Fruit fly (Drosophila melanogaster): Measurements from ENCODE around the gene ninaD.

Gene ninaD

DNA sequence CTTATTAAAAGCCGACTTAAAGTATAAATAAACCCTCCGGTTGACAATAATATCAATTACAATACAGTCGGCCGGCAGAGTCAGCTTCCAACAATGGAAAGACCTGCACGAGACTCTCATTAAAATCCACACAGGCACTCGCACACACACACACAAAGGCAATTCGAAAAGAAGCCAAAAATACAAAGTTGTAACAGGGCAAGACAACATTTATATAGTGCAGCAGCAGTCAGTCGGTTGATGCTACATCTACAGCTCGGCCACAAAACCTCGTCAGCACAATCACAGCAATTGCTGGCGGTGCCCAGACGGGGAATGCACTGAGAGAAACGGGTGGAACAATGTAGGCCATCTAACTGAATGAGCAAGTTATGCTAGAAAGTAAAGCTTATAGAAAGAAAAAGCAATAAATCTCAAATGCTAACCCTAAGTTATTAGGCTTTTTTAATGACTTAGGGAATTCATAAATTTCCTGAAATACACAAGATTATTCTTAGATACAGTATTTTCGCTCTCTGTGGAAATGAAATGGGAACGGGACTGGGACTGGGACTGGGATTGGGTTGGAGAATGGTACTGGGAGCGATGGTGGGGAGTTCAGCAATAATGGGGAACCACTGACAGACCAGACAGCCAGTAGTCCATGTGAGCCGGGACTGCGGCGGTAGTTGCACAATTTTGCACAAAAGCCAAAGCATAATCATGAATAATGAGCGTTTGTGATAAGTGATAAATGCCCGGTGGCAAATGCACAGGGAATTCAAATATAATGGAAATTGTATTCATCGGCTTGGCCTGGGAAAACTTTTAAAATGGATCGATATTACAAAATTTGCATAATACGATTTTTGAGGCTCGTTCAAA is 40.2 kb downstream of the ninaD start:
- TF ChIP-seq CG11617 (GFP tag; optimal IDR thresholded peaks at IDR 0.05), result peak; percentile 54
- TF ChIP-seq CG5204 (GFP tag; optimal IDR thresholded peaks at IDR 0.05), result peak; percentile 39
- TF ChIP-seq Hr96 (GFP tag; optimal IDR thresholded peaks at IDR 0.05), result peak; percentile 67
- no peak for TF ChIP-seq Clk (GFP tag; optimal IDR thresholded peaks at IDR 0.05)
- TF ChIP-seq CG12768 (GFP tag; optimal IDR thresholded peaks at IDR 0.05), result peak; percentile 46
- no peak for TF ChIP-seq cnc (optimal IDR thresholded peaks at IDR 0.05)
- TF ChIP-seq ovo (GFP tag; optimal IDR thresholded peaks at IDR 0.05), result no peak
- peak; percentile 36 for TF ChIP-seq toe (GFP tag; optimal IDR thresholded peaks at IDR 0.05)
- TF ChIP-seq pad (GFP tag; optimal IDR thresholded peaks at IDR 0.05), result peak; percentile 58
- peak; percentile 55 for TF ChIP-seq CG7045 (GFP tag; optimal IDR thresholded peaks at IDR 0.05)
- peak; percentile 37 for TF ChIP-seq CG14711 (tag; optimal IDR thresholded peaks at IDR 0.05)
- peak; percentile 42 for TF ChIP-seq CG7101 (tag; optimal IDR thresholded peaks at IDR 0.05)
- peak; percentile 91 for TF ChIP-seq tj (GFP tag; optimal IDR thresholded peaks at IDR 0.05)
- TF ChIP-seq bab1 (GFP tag; optimal IDR thresholded peaks at IDR 0.05), result peak; percentile 24

DNA sequence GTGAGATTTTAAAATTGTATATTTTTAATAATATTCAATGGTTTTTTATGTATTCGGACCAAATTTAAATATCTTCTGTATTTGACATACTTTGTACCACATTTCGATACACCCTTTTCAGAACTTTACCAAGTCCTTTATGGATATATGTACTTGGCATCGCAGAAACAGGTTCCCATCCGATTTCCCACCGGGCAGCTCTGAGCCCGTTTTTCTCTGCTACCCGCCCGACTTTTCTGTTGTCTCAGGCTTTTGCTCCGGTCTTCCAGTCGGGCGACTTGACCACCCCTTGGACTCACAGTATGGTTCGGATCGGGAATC is 40.8 kb downstream of the ninaD start:
- TF ChIP-seq CG11617 (GFP tag; optimal IDR thresholded peaks at IDR 0.05) (no peak), bab1 (GFP tag; optimal IDR thresholded peaks at IDR 0.05) (no peak), CG12768 (GFP tag; optimal IDR thresholded peaks at IDR 0.05) (no peak)

DNA sequence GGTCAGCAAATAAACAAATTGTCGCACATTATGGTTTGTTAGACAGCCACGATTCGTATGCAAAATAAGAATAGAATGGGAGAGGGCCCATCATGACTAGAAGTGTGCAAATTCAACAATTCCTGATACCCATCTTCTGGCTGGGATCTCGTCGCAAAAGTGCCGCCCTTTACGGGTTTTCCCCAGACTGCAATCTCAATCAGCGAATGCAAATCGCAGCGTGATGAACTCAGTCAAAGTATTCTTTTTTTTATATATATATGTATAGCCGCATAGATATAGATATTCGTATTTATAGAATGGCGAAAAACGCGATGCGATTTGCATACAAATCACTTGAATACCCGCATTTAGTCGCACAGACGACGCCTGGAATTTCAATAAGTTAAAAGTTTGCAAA is 41.5 kb downstream of the ninaD start:
- TF ChIP-seq CG7045 (GFP tag; optimal IDR thresholded peaks at IDR 0.05) (no peak), Clk (GFP tag; optimal IDR thresholded peaks at IDR 0.05) (no peak), Hr96 (GFP tag; optimal IDR thresholded peaks at IDR 0.05) (no peak), cnc (optimal IDR thresholded peaks at IDR 0.05) (no peak), kay (GFP tag; ENCODE audit: borderline replicate concordance) (peak; percentile 76), Mnt (GFP tag; optimal IDR thresholded peaks at IDR 0.05) (no peak), bab1 (GFP tag; optimal IDR thresholded peaks at IDR 0.05) (no peak), pad (GFP tag; optimal IDR thresholded peaks at IDR 0.05) (no peak)

DNA sequence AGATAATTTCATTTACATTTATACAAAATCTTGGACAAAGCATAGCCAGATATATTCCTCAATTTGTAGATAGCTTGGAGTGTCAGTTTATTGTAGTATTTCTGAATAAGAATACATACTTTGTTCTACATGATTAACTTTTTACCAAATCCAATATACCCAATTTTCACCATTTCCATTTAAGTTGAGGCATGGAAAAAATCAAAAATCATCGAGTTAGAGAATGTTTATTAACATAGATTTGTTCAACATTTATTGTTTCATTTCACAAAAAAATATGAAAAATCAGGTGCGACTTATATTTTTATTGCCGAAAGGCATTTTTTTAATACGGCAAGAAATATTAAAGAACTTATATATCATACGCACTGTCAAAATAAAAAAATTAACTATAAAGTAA is 44.2 kb downstream of the ninaD start, which contains the start of gene Grl36b:
Gene Grl36b, minus strand, starts transcription at position 101 of the 400 bp plus-strand sequence.
- TF ChIP-seq CG5204 (GFP tag; optimal IDR thresholded peaks at IDR 0.05) (no peak), CG33017 (tag; optimal IDR thresholded peaks at IDR 0.05) (no peak), tj (GFP tag; optimal IDR thresholded peaks at IDR 0.05) (no peak), Hr96 (GFP tag; optimal IDR thresholded peaks at IDR 0.05) (no peak), kay (GFP tag; ENCODE audit: borderline replicate concordance) (no peak), Clk (GFP tag; optimal IDR thresholded peaks at IDR 0.05) (no peak), bab1 (GFP tag; optimal IDR thresholded peaks at IDR 0.05) (no peak), Mnt (GFP tag; optimal IDR thresholded peaks at IDR 0.05) (no peak), Crg-1 (GFP tag; optimal IDR thresholded peaks at IDR 0.05) (no peak), CG11617 (GFP tag; optimal IDR thresholded peaks at IDR 0.05) (no peak), CG14711 (tag; optimal IDR thresholded peaks at IDR 0.05) (no peak), CG7045 (GFP tag; optimal IDR thresholded peaks at IDR 0.05) (no peak), cnc (optimal IDR thresholded peaks at IDR 0.05) (no peak), ovo (GFP tag; optimal IDR thresholded peaks at IDR 0.05) (no peak), toe (GFP tag; optimal IDR thresholded peaks at IDR 0.05) (no peak), CG1620 (GFP tag; optimal IDR thresholded peaks at IDR 0.05) (no peak)
